Fruit fly (Drosophila melanogaster) whole organism, embryonic: ENCODE measurements around the gene CG31161.

Experiments used
- Adf1 ChIP-seq: fragments of 200-800 bp; sonication (Bioruptor generic); IDR thresholded peaks from 2 replicates; pipeline ENCODE4 v1.3.6; 2022; ENCODE audit warnings: missing biosample characterization, missing genetic modification characterization
- Asciz ChIP-seq: fragments of 200-800 bp; sonication (Bioruptor generic); optimal IDR thresholded peaks from 2 replicates; lab custom pipeline; 2017; ENCODE audit warnings: missing biosample characterization, mild to moderate bottlenecking, missing genetic modification characterization, missing genetic modification reagents
- Bgb ChIP-seq: fragments of 200-800 bp; sonication (Bioruptor generic); IDR thresholded peaks from 2 replicates; pipeline ENCODE4 v1.3.6; 2022; ENCODE audit warnings: missing biosample characterization, missing genetic modification characterization; ENCODE audit not compliant: partially characterized antibody
- BtbVII ChIP-seq: fragments of 200-800 bp; sonication (Bioruptor generic); optimal IDR thresholded peaks from 3 replicates; lab custom pipeline; 2017; ENCODE audit warnings: missing biosample characterization, mild to moderate bottlenecking, missing genetic modification characterization
- CG10462 ChIP-seq: fragments of 200-800 bp; sonication (Bioruptor generic); optimal IDR thresholded peaks from 2 replicates; lab custom pipeline; 2016; ENCODE audit warnings: missing biosample characterization, missing genetic modification characterization
- CG11247 ChIP-seq: fragments of 200-800 bp; sonication (Bioruptor generic); IDR thresholded peaks from 2 replicates; pipeline ENCODE4 v1.3.6; 2022; ENCODE audit warnings: missing biosample characterization, missing genetic modification characterization
- CG13287 ChIP-seq: fragments of 200-800 bp; sonication (Bioruptor generic); IDR thresholded peaks from 2 replicates; pipeline ENCODE4 v1.3.6; 2022; ENCODE audit warnings: missing biosample characterization, missing genetic modification characterization; ENCODE audit not compliant: partially characterized antibody
- CG15479 ChIP-seq: fragments of 200-800 bp; sonication (Bioruptor generic); optimal IDR thresholded peaks from 3 replicates; lab custom pipeline; 2019; ENCODE audit warnings: missing biosample characterization, mild to moderate bottlenecking, missing genetic modification characterization, moderate library complexity
- CG17359 ChIP-seq: fragments of 200-800 bp; sonication (Bioruptor generic); optimal IDR thresholded peaks from 3 replicates; lab custom pipeline; 2018; ENCODE audit warnings: missing biosample characterization, mild to moderate bottlenecking, missing genetic modification characterization, moderate library complexity
- CG17361 ChIP-seq: fragments of 200-800 bp; sonication (Bioruptor generic); IDR thresholded peaks from 3 replicates; pipeline ENCODE4 v1.3.6; 2022; ENCODE audit warnings: missing biosample characterization, missing genetic modification characterization
- CG2199 ChIP-seq: fragments of 200-800 bp; sonication (Bioruptor generic); IDR thresholded peaks from 3 replicates; pipeline ENCODE4 v1.3.6; 2022; ENCODE audit warnings: missing biosample characterization, missing genetic modification characterization
- CG33213 ChIP-seq: fragments of 200-800 bp; sonication (Bioruptor generic); optimal IDR thresholded peaks from 3 replicates; lab custom pipeline; 2016; ENCODE audit warnings: missing biosample characterization, missing genetic modification characterization
- CG4328 ChIP-seq: fragments of 200-800 bp; sonication (Bioruptor generic); optimal IDR thresholded peaks from 3 replicates; lab custom pipeline; 2017; ENCODE audit warnings: missing biosample characterization, missing genetic modification reagents, missing genetic modification characterization
- CG4424 ChIP-seq: fragments of 200-800 bp; sonication (Bioruptor generic); optimal IDR thresholded peaks from 3 replicates; lab custom pipeline; 2016; ENCODE audit warnings: missing biosample characterization, missing genetic modification characterization
- CG6175 ChIP-seq: fragments of 200-800 bp; sonication (Bioruptor generic); IDR thresholded peaks from 3 replicates; pipeline ENCODE4 v1.3.6; 2022; ENCODE audit warnings: missing biosample characterization, missing genetic modification characterization
- CG6683 ChIP-seq: fragments of 200-800 bp; sonication (Bioruptor generic); optimal IDR thresholded peaks from 2 replicates; lab custom pipeline; 2017; ENCODE audit warnings: missing biosample characterization, mild to moderate bottlenecking, missing genetic modification characterization, missing genetic modification reagents
- CG6813 ChIP-seq: fragments of 200-800 bp; sonication (Bioruptor generic); optimal IDR thresholded peaks from 2 replicates; lab custom pipeline; 2017; ENCODE audit warnings: missing biosample characterization, missing genetic modification characterization, mild to moderate bottlenecking, moderate library complexity, missing genetic modification reagents
- CG7786 ChIP-seq: fragments of 200-800 bp; sonication (Bioruptor generic); optimal IDR thresholded peaks from 2 replicates; lab custom pipeline; 2016; ENCODE audit warnings: missing biosample characterization, missing genetic modification characterization
- CG8388 ChIP-seq: fragments of 200-800 bp; sonication (Bioruptor generic); optimal IDR thresholded peaks from 2 replicates; lab custom pipeline; 2019; ENCODE audit warnings: missing biosample characterization, mild to moderate bottlenecking, missing genetic modification characterization, moderate library complexity
- CG8924 ChIP-seq: fragments of 200-800 bp; optimal IDR thresholded peaks from 3 replicates; lab custom pipeline; 2019; ENCODE audit warnings: missing biosample characterization, mild to moderate bottlenecking, missing genetic modification characterization, moderate library complexity
- CG9437 ChIP-seq: fragments of 200-800 bp; sonication (Bioruptor generic); optimal IDR thresholded peaks from 2 replicates; lab custom pipeline; 2018; ENCODE audit warnings: missing biosample characterization, mild to moderate bottlenecking, missing genetic modification characterization
- CG9817 ChIP-seq: fragments of 200-800 bp; sonication (Bioruptor generic); optimal IDR thresholded peaks from 2 replicates; lab custom pipeline; 2018; ENCODE audit warnings: missing biosample characterization, mild to moderate bottlenecking, missing genetic modification characterization, moderate library complexity
- CTCF ChIP-seq: fragments of 200-800 bp; sonication (Bioruptor generic); optimal IDR thresholded peaks from 2 replicates; lab custom pipeline; 2017; ENCODE audit warnings: missing biosample characterization, mild to moderate bottlenecking, missing genetic modification characterization, moderate library complexity
- Hmr ChIP-seq: fragments of 200-800 bp; sonication (Bioruptor generic); optimal IDR thresholded peaks from 3 replicates; lab custom pipeline; 2017; ENCODE audit warnings: mild to moderate bottlenecking, missing biosample characterization, missing genetic modification reagents, missing genetic modification characterization
- Jarid2 ChIP-seq: fragments of 200-800 bp; sonication (Bioruptor generic); optimal IDR thresholded peaks from 3 replicates; lab custom pipeline; 2017; ENCODE audit warnings: mild to moderate bottlenecking, missing biosample characterization, missing genetic modification reagents, missing genetic modification characterization
- Nf-YB ChIP-seq: fragments of 200-800 bp; sonication (Bioruptor generic); optimal IDR thresholded peaks from 3 replicates; lab custom pipeline; 2019; ENCODE audit warnings: missing biosample characterization, mild to moderate bottlenecking, missing genetic modification characterization, moderate library complexity
- Spps ChIP-seq: fragments of 200-800 bp; sonication (Bioruptor generic); optimal IDR thresholded peaks from 2 replicates; lab custom pipeline; 2018; ENCODE audit warnings: missing biosample characterization, mild to moderate bottlenecking, missing genetic modification characterization
- Stat92E ChIP-seq, 3 experiments: fragments of >200 bp in 2 of 3; fragments of 200-800 bp in 1 of 3; sonication (Bioruptor generic) in 1 of 3; optimal IDR thresholded peaks; 2 replicates each; lab custom pipeline; 2017 to 2019; ENCODE audit warnings: missing biosample characterization in 3 of 3, missing genetic modification characterization in 3 of 3, mild to moderate bottlenecking in 1 of 3, moderate library complexity in 1 of 3
- Xrp1 ChIP-seq: fragments of 200-800 bp; sonication (Bioruptor generic); IDR thresholded peaks from 2 replicates; pipeline ENCODE4 v1.3.6; 2022; ENCODE audit warnings: missing biosample characterization, missing genetic modification characterization
- ap ChIP-seq: fragments of 200-800 bp; sonication (Bioruptor generic); IDR thresholded peaks from 2 replicates; pipeline ENCODE4 v1.3.6; 2022; ENCODE audit warnings: missing biosample characterization, missing genetic modification characterization
- ara ChIP-seq: fragments of 200-800 bp; sonication (Bioruptor generic); IDR thresholded peaks from 2 replicates; pipeline ENCODE4 v1.3.6; 2022; ENCODE audit warnings: missing biosample characterization, missing genetic modification characterization
- cato ChIP-seq: fragments of 200-800 bp; sonication (Bioruptor generic); optimal IDR thresholded peaks from 2 replicates; lab custom pipeline; 2016; ENCODE audit warnings: missing biosample characterization, missing genetic modification characterization, borderline replicate concordance
- cg ChIP-seq: fragments of 200-800 bp; sonication (Bioruptor generic); optimal IDR thresholded peaks from 3 replicates; lab custom pipeline; 2019; ENCODE audit warnings: missing biosample characterization, mild to moderate bottlenecking, missing genetic modification characterization, moderate library complexity
- crp ChIP-seq, 2 experiments: fragments of 200-800 bp; sonication (Bioruptor generic); optimal IDR thresholded peaks; 2 replicates in 1 of 2; 3 replicates in 1 of 2; lab custom pipeline; 2017; ENCODE audit warnings: missing biosample characterization in 2 of 2, missing genetic modification characterization in 2 of 2, mild to moderate bottlenecking in 1 of 2, moderate library complexity in 1 of 2
- dysf ChIP-seq: fragments of 200-800 bp; sonication (Bioruptor generic); IDR thresholded peaks from 3 replicates; pipeline ENCODE4 v1.3.6; 2022; ENCODE audit warnings: missing biosample characterization, missing genetic modification characterization
- fd102C ChIP-seq: fragments of 200-800 bp; sonication (Bioruptor generic); optimal IDR thresholded peaks from 2 replicates; lab custom pipeline; 2018; ENCODE audit warnings: missing biosample characterization, mild to moderate bottlenecking, missing genetic modification characterization, moderate library complexity
- kah ChIP-seq: fragments of 200-800 bp; sonication (Bioruptor generic); optimal IDR thresholded peaks from 2 replicates; lab custom pipeline; 2018; ENCODE audit warnings: missing biosample characterization, mild to moderate bottlenecking, missing genetic modification characterization
- klu ChIP-seq: fragments of 200-800 bp; sonication (Bioruptor generic); IDR thresholded peaks from 2 replicates; pipeline ENCODE4 v1.3.6; 2022; ENCODE audit warnings: missing biosample characterization, missing genetic modification characterization
- nau ChIP-seq: fragments of 200-800 bp; sonication (Bioruptor generic); optimal IDR thresholded peaks from 3 replicates; lab custom pipeline; 2017; ENCODE audit warnings: missing biosample characterization, mild to moderate bottlenecking, missing genetic modification characterization, missing genetic modification reagents
- oc ChIP-seq: fragments of 200-800 bp; sonication (Bioruptor generic); optimal IDR thresholded peaks from 2 replicates; lab custom pipeline; 2018; ENCODE audit warnings: missing biosample characterization, mild to moderate bottlenecking, missing genetic modification characterization, moderate library complexity
- onecut ChIP-seq: fragments of 200-800 bp; sonication (Bioruptor generic); IDR thresholded peaks from 2 replicates; pipeline ENCODE4 v1.3.6; 2022; ENCODE audit warnings: missing biosample characterization, missing genetic modification characterization
- otp ChIP-seq: fragments of 200-800 bp; sonication (Bioruptor generic); IDR thresholded peaks from 3 replicates; pipeline ENCODE4, ENCODE4 v1.3.6; 2022; ENCODE audit warnings: missing biosample characterization, missing genetic modification characterization
- pros ChIP-seq: fragments of 200-800 bp; sonication (Bioruptor generic); optimal IDR thresholded peaks from 3 replicates; lab custom pipeline; 2019; ENCODE audit warnings: missing biosample characterization, mild to moderate bottlenecking, missing genetic modification characterization, moderate library complexity
- repo ChIP-seq: fragments of 200-800 bp; sonication (Bioruptor generic); optimal IDR thresholded peaks from 2 replicates; lab custom pipeline; 2016; ENCODE audit warnings: missing biosample characterization, missing genetic modification characterization
- sd ChIP-seq: fragments of 200-800 bp; sonication (Bioruptor generic); optimal IDR thresholded peaks from 3 replicates; lab custom pipeline; 2018; ENCODE audit warnings: missing biosample characterization, mild to moderate bottlenecking, missing genetic modification characterization, moderate library complexity
- slp2 ChIP-seq: fragments of 200-800 bp; sonication (Bioruptor generic); optimal IDR thresholded peaks from 2 replicates; lab custom pipeline; 2016; ENCODE audit warnings: missing biosample characterization, missing genetic modification characterization
- wek ChIP-seq: fragments of 200-800 bp; sonication (Bioruptor generic); optimal IDR thresholded peaks from 3 replicates; lab custom pipeline; 2018; ENCODE audit warnings: missing biosample characterization, mild to moderate bottlenecking, missing genetic modification characterization, moderate library complexity
- zfh2 ChIP-seq: fragments of 200-800 bp; sonication (Bioruptor generic); optimal IDR thresholded peaks from 2 replicates; lab custom pipeline; 2016; ENCODE audit warnings: missing biosample characterization, missing genetic modification characterization

The CG31161 gene

dm6 chr3R:22664274-22664673, 48.0 kb downstream of the CG31161 start (continued):
- TF ChIP-seq CG15479 (no peak), CG9437 (GFP tag; lab: Kevin White, UChicago) (no peak), CG9817 (tag; lab: Kevin White, UChicago) (peak; percentile 28), Asciz (no peak), CG17361 (GFP tag; lab: Robert Waterston, UW) (0 out of 3 replicates have a peak, but pooled peaks have one; percentile 22), CG33213 (no peak), CG11247 (GFP tag; lab: Robert Waterston, UW) (no peak), onecut (GFP tag; lab: Robert Waterston, UW) (peak; percentile 26; the same call in 1 of the 2 replicates), CG8924 (tag; lab: Kevin White, UChicago) (peak; percentile 7), Hmr (GFP tag; lab: Kevin White, UChicago) (peak; percentile 14), ara (GFP tag; lab: Robert Waterston, UW) (peak; percentile 49; the same call in 1 of the 2 replicates), wek (no peak), crp (GFP tag; optimal IDR thresholded peaks at IDR 0.05; lab: Kevin White, UChicago) (no peak), cato (GFP tag; lab: Kevin White, UChicago) (no peak), CG4328 (GFP tag; lab: Kevin White, UChicago) (no peak), CG6813 (GFP tag; lab: Kevin White, UChicago) (no peak), zfh2 (no peak), CG8388 (GFP tag; lab: Kevin White, UChicago) (peak; percentile 33), CG10462 (GFP tag; lab: Kevin White, UChicago) (no peak), CG7786 (GFP tag; lab: Kevin White, UChicago) (no peak), fd102C (no peak), dysf (peak; percentile 31; the same call in 1 of the 3 replicates), klu (GFP tag; lab: Robert Waterston, UW) (no peak), pros (no peak)

DNA sequence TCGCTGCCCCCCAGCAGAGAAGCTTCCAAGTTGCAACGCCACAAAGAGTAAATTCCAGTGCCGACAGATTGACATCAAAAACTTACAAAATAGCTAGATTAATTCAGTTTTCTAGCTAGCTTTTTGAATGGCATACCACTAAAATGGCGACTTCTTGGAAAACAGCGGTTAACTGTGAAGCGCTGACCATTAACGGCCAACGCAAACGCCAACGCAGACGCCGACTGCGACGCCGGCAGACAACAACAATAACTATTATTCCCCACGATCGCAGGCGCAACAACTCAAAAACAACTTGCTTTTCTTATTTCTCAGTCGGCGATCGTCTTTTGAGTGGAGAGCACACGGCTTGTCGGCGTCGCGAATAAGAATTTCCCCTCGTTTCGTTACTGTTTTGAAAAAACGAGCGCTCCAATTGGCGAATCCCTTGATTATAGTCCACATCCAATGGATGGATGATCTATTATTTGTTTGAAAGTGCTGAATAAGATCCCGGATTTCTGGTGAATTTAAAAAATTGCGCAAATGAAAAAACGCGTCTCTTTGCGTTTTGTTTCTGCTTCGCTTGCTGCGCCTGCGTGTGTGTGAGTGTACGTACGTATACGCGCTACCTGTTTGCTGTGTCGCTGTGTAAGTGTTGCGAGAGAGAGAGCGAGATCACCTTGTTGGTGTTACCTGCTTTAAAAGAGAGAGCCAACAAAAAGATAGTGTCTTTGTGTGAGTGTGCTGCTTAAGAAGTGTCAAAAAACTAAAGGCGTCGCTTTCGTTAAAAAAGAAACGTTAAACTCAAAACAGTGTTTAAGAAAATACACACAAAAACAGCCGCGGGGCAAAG, 50.4 kb downstream of the CG31161 start:
- TF ChIP-seq CG6175 (GFP tag; lab: Robert Waterston, UW) (peak; percentile 69; the same call in 1 of the 3 replicates), CG4424 (no peak), Xrp1 (GFP tag; lab: Robert Waterston, UW) (0 out of 2 replicates have a peak, but pooled peaks have one; percentile 19), CG2199 (0 out of 3 replicates have a peak, but pooled peaks have one; percentile 25), ap (GFP tag; lab: Robert Waterston, UW) (no peak), Stat92E (GFP tag; optimal IDR thresholded peaks at IDR 0.05; lab: Kevin White, UChicago) (peak in 1 of 3 experiments; percentile 98), CG17359 (no peak), kah (GFP tag; lab: Kevin White, UChicago) (peak; percentile 46), Adf1 (peak; percentile 97), Nf-YB (GFP tag; lab: Kevin White, UChicago) (peak; percentile 8), CG13287 (GFP tag; lab: Robert Waterston, UW) (peak; percentile 32; the same call in 1 of the 2 replicates), oc (tag; lab: Kevin White, UChicago) (peak; percentile 12), otp (GFP tag; lab: Robert Waterston, UW) (no peak), repo (no peak), CTCF (GFP tag; lab: Kevin White, UChicago) (no peak), Spps (tag; lab: Kevin White, UChicago) (no peak), CG15479 (peak; percentile 58), Jarid2 (GFP tag; lab: Kevin White, UChicago) (peak; percentile 95), slp2 (GFP tag; lab: Kevin White, UChicago) (peak; percentile 4), nau (no peak), CG6683 (GFP tag; lab: Kevin White, UChicago) (no peak), Bgb (GFP tag; lab: Robert Waterston, UW) (0 out of 2 replicates have a peak, but pooled peaks have one; percentile 9), cg (GFP tag; lab: Kevin White, UChicago) (peak; percentile 91), BtbVII (GFP tag; lab: Kevin White, UChicago) (peak; percentile 20), sd (tag; lab: Kevin White, UChicago) (peak; percentile 77)
